Worm (Caenorhabditis elegans): ENCODE measurements around the gene acr-9.

acr-9 gene

ce11 chrX:13598021-13598499 lies 48.6 kb downstream of the acr-9 start, which contains the start of gene bra-1:
TSS of gene bra-1 (plus strand) at chrX:13598449.
- TF ChIP-seq mes-4 (tag; optimal IDR thresholded peaks at IDR 0.05) (no peak), mel-28 (tag; optimal IDR thresholded peaks at IDR 0.05; ENCODE audit: borderline replicate concordance) (no peak), zfh-2 (GFP tag; conservative IDR thresholded peaks at IDR 0.05) (peak; percentile 40; the same call in 1 of the 2 replicates), sea-2 (GFP tag; IDR thresholded peaks at IDR 0.05) (no peak), attf-3 (GFP tag; conservative IDR thresholded peaks at IDR 0.05) (peak; percentile 89), hlh-12 (tag; optimal IDR thresholded peaks at IDR 0.05) (no peak), K12H6.12 (tag; optimal IDR thresholded peaks at IDR 0.05) (peak; percentile 6), F23B12.7 (tag; optimal IDR thresholded peaks at IDR 0.05; ENCODE audit: insufficient read depth) (no peak), Y95B8A.8 (GFP tag; IDR thresholded peaks at IDR 0.05) (no peak), dox-1 (GFP tag; IDR thresholded peaks at IDR 0.05) (peak; percentile 50; the same call in 1 of the 2 replicates), attf-5 (GFP tag; optimal IDR thresholded peaks at IDR 0.05) (peak; percentile 35), ztf-28 (GFP tag; IDR thresholded peaks at IDR 0.05) (no peak), B0336.3 (GFP tag; IDR thresholded peaks at IDR 0.05) (no peak), nfya-1 (tag; optimal IDR thresholded peaks at IDR 0.05; ENCODE audit: borderline replicate concordance, insufficient read depth) (no peak), hmg-1.2 (GFP tag; IDR thresholded peaks at IDR 0.05) (no peak), sptf-2 (GFP tag; optimal IDR thresholded peaks at IDR 0.05) (no peak), madf-6 (GFP tag; IDR thresholded peaks at IDR 0.05) (no peak), ceh-40 (GFP tag; IDR thresholded peaks at IDR 0.05) (0 out of 2 replicates have a peak, but pooled peaks have one; percentile 19), mxl-1 (tag; optimal IDR thresholded peaks at IDR 0.05) (no peak), lin-35 (GFP tag; optimal IDR thresholded peaks at IDR 0.05) (peak in 1 of 3 experiments; percentile 40), hmg-20 (GFP tag; IDR thresholded peaks at IDR 0.05) (no peak), nhr-80 (tag; optimal IDR thresholded peaks at IDR 0.05) (peak; percentile 54)

DNA sequence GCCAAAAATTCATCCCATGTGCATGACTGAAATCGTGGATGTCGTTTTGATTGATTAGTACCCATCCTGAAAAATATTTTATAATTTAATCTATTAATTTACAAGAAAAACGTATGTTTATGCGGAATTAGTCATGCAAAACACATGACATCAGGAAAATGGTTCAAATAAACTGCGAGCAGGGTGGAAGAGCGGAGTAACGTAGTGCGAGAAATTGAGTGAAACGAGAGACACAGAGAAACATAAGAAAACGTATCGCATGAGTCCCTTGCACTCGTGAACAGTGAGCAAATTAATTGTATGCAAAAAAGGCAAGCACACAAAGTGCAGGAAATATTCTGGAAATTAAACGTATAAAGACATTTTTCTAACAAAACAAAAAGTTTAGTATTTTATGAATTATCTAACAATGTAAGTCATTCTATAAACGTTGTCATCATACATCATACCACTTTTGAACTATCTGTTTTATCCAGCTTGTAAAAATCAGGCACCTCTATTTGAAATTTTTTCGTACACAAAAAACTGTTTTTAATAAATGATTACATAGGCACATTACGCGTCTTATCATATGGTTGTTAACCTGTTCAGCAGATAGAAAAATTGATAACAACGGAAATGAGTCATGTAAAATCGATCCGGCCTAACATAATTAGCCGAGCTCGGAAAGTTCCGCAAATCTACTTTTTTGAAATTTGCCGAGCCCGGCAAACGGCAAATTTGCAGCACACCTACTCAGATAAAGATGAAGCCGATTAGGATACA lies 50.5 kb downstream of the acr-9 start, which contains the start of gene F54B11.5:
TSS of gene F54B11.5 (minus strand) at position 66 of the 765 bp plus-strand sequence.
- TF ChIP-seq attf-5 (GFP tag; optimal IDR thresholded peaks at IDR 0.05): peak; percentile 57
- TF ChIP-seq B0261.1 (tag; optimal IDR thresholded peaks at IDR 0.05): no peak
- TF ChIP-seq akir-1 (GFP tag; optimal IDR thresholded peaks at IDR 0.05): no peak
- no peak for TF ChIP-seq nfya-1 (tag; optimal IDR thresholded peaks at IDR 0.05; ENCODE audit: borderline replicate concordance, insufficient read depth)
- no peak for TF ChIP-seq repo-1 (tag; optimal IDR thresholded peaks at IDR 0.05)
- peak; percentile 61; the same call in 1 of the 2 replicates for TF ChIP-seq hmg-1.2 (GFP tag; IDR thresholded peaks at IDR 0.05)
- TF ChIP-seq nhr-90 (tag; optimal IDR thresholded peaks at IDR 0.05): no peak
- TF ChIP-seq efl-1 (GFP tag; optimal IDR thresholded peaks at IDR 0.05): no peak
- no peak for TF ChIP-seq ceh-40 (GFP tag; IDR thresholded peaks at IDR 0.05)
- TF ChIP-seq F55B11.4 (tag; optimal IDR thresholded peaks at IDR 0.05; ENCODE audit: borderline replicate concordance, insufficient read depth): no peak
- no peak for TF ChIP-seq hlh-26 (GFP tag; conservative IDR thresholded peaks at IDR 0.05)
- TF ChIP-seq madf-6 (GFP tag; IDR thresholded peaks at IDR 0.05): no peak
- no peak for TF ChIP-seq sea-2 (GFP tag; IDR thresholded peaks at IDR 0.05)
- TF ChIP-seq aptf-2 (GFP tag; conservative IDR thresholded peaks at IDR 0.05): no peak
- TF ChIP-seq ztf-3 (GFP tag; optimal IDR thresholded peaks at IDR 0.05): no peak
- no peak for TF ChIP-seq ceh-27 (GFP tag; optimal IDR thresholded peaks at IDR 0.05)
- no peak for TF ChIP-seq ama-1 (optimal IDR thresholded peaks at IDR 0.05)
- no peak for TF ChIP-seq ama-1 (GFP tag; optimal IDR thresholded peaks at IDR 0.05)
- TF ChIP-seq nhr-80 (tag; optimal IDR thresholded peaks at IDR 0.05): peak; percentile 25
- no peak for TF ChIP-seq ccch-3 (GFP tag; optimal IDR thresholded peaks at IDR 0.05)
- TF ChIP-seq snpc-1.3 (tag; optimal IDR thresholded peaks at IDR 0.05; ENCODE audit: insufficient read depth): no peak
- TF ChIP-seq sdz-38 (tag; optimal IDR thresholded peaks at IDR 0.05): no peak
- TF ChIP-seq ztf-25 (GFP tag; IDR thresholded peaks at IDR 0.05): no peak
- TF ChIP-seq lsy-27 (tag; optimal IDR thresholded peaks at IDR 0.05; ENCODE audit: borderline replicate concordance, insufficient read depth): no peak
- TF ChIP-seq snpc-1.1 (tag; optimal IDR thresholded peaks at IDR 0.05; ENCODE audit: insufficient read depth): no peak
- TF ChIP-seq B0336.3 (GFP tag; IDR thresholded peaks at IDR 0.05): no peak
- TF ChIP-seq F37B4.10 (GFP tag; IDR thresholded peaks at IDR 0.05): no peak
- TF ChIP-seq aptf-3 (GFP tag; IDR thresholded peaks at IDR 0.05): no peak
- TF ChIP-seq attf-3 (GFP tag; conservative IDR thresholded peaks at IDR 0.05): peak; percentile 89
- TF ChIP-seq sptf-2 (GFP tag; optimal IDR thresholded peaks at IDR 0.05): no peak
- TF ChIP-seq nfyb-1 (GFP tag; IDR thresholded peaks at IDR 0.05): no peak
- TF ChIP-seq lin-35 (GFP tag; optimal IDR thresholded peaks at IDR 0.05): peak in 1 of 3 experiments; percentile 37
- TF ChIP-seq mcd-1 (GFP tag; IDR thresholded peaks at IDR 0.05): no peak
